Fruit fly (Drosophila melanogaster) whole organism, embryonic: ENCODE measurements around the gene CG13360.
A peak's percentile ranks its signal among the peaks of the same experiment; 100 is the strongest.

Source experiments
- Atf-2 ChIP-seq: fragments of 200-800 bp; sonication (Bioruptor generic); optimal IDR thresholded peaks from 2 replicates; lab custom pipeline; 2016; ENCODE audit warnings: missing biosample characterization, missing genetic modification characterization
- Bgb ChIP-seq: fragments of 200-800 bp; sonication (Bioruptor generic); IDR thresholded peaks from 2 replicates; pipeline ENCODE4 v1.3.6; 2022; ENCODE audit warnings: missing biosample characterization, missing genetic modification characterization; ENCODE audit not compliant: partially characterized antibody
- CG11560 ChIP-seq: fragments of 200-800 bp; sonication (Bioruptor generic); IDR thresholded peaks from 3 replicates; pipeline ENCODE4 v1.3.6; 2022; ENCODE audit warnings: missing biosample characterization, missing genetic modification characterization
- CG11723 ChIP-seq: fragments of 200-800 bp; sonication (Bioruptor generic); optimal IDR thresholded peaks from 2 replicates; lab custom pipeline; 2017; ENCODE audit warnings: missing biosample characterization, mild to moderate bottlenecking, missing genetic modification characterization
- CG12155 ChIP-seq: fragments of 200-800 bp; sonication (Bioruptor generic); optimal IDR thresholded peaks from 3 replicates; lab custom pipeline; 2016; ENCODE audit warnings: missing biosample characterization, missing genetic modification characterization
- CG12236 ChIP-seq: fragments of 200-800 bp; sonication (Bioruptor generic); optimal IDR thresholded peaks from 2 replicates; lab custom pipeline; 2016; ENCODE audit warnings: missing biosample characterization, missing genetic modification characterization
- CG13296 ChIP-seq: fragments of 200-800 bp; sonication (Bioruptor generic); optimal IDR thresholded peaks from 3 replicates; lab custom pipeline; 2018; ENCODE audit warnings: missing biosample characterization, mild to moderate bottlenecking, missing genetic modification characterization
- CG1529 ChIP-seq: fragments of 200-800 bp; sonication (Bioruptor generic); optimal IDR thresholded peaks from 3 replicates; lab custom pipeline; 2018; ENCODE audit warnings: missing biosample characterization, missing genetic modification characterization
- CG15514 ChIP-seq: fragments of 200-800 bp; sonication (Bioruptor generic); optimal IDR thresholded peaks from 3 replicates; lab custom pipeline; 2017; ENCODE audit warnings: missing biosample characterization, missing genetic modification characterization, mild to moderate bottlenecking, moderate library complexity, missing genetic modification reagents
- CG16813 ChIP-seq: fragments of 200-800 bp; sonication (Bioruptor generic); IDR thresholded peaks from 3 replicates; pipeline ENCODE4 v1.3.6; 2022; ENCODE audit warnings: missing biosample characterization, missing genetic modification characterization; ENCODE audit not compliant: partially characterized antibody
- CG17361 ChIP-seq: fragments of 200-800 bp; sonication (Bioruptor generic); IDR thresholded peaks from 3 replicates; pipeline ENCODE4 v1.3.6; 2022; ENCODE audit warnings: missing biosample characterization, missing genetic modification characterization
- CG1832 ChIP-seq: fragments of 200-800 bp; sonication (Bioruptor generic); optimal IDR thresholded peaks from 2 replicates; lab custom pipeline; 2017; ENCODE audit warnings: missing biosample characterization, mild to moderate bottlenecking, missing genetic modification characterization, inconsistent platforms
- CG18599 ChIP-seq: fragments of 200-800 bp; sonication (Bioruptor generic); optimal IDR thresholded peaks from 3 replicates; lab custom pipeline; 2017; ENCODE audit warnings: missing biosample characterization, missing genetic modification characterization, mild to moderate bottlenecking, moderate library complexity, missing genetic modification reagents
- CG18764 ChIP-seq: fragments of 200-800 bp; sonication (Bioruptor generic); optimal IDR thresholded peaks from 3 replicates; lab custom pipeline; 2016; ENCODE audit warnings: missing biosample characterization, missing genetic modification characterization
- CG2116 ChIP-seq: fragments of 200-800 bp; sonication (Bioruptor generic); optimal IDR thresholded peaks from 3 replicates; lab custom pipeline; 2018; ENCODE audit warnings: missing biosample characterization, mild to moderate bottlenecking, missing genetic modification characterization
- CG2120 ChIP-seq: fragments of 200-800 bp; sonication (Bioruptor generic); optimal IDR thresholded peaks from 3 replicates; lab custom pipeline; 2016; ENCODE audit warnings: missing biosample characterization, missing genetic modification characterization
- CG2202 ChIP-seq: fragments of 200-800 bp; sonication (Bioruptor generic); optimal IDR thresholded peaks from 2 replicates; lab custom pipeline; 2018; ENCODE audit warnings: missing biosample characterization, mild to moderate bottlenecking, missing genetic modification characterization
- CG30431 ChIP-seq: fragments of 200-800 bp; sonication (Bioruptor generic); optimal IDR thresholded peaks from 2 replicates; lab custom pipeline; 2017; ENCODE audit warnings: missing biosample characterization, missing genetic modification characterization
- CG31365 ChIP-seq: fragments of 200-800 bp; sonication (Bioruptor generic); optimal IDR thresholded peaks from 2 replicates; lab custom pipeline; 2018; ENCODE audit warnings: missing biosample characterization, mild to moderate bottlenecking, missing genetic modification characterization
- CG31388 ChIP-seq: fragments of 200-800 bp; sonication (Bioruptor generic); optimal IDR thresholded peaks from 2 replicates; lab custom pipeline; 2016; ENCODE audit warnings: missing biosample characterization, missing genetic modification characterization
- CG3995 ChIP-seq: fragments of 200-800 bp; sonication (Bioruptor generic); optimal IDR thresholded peaks from 3 replicates; lab custom pipeline; 2016; ENCODE audit warnings: missing biosample characterization, missing genetic modification characterization
- CG5953 ChIP-seq: fragments of 200-800 bp; sonication (Bioruptor generic); IDR thresholded peaks from 2 replicates; pipeline ENCODE4 v1.3.6; 2022; ENCODE audit warnings: missing biosample characterization, missing genetic modification characterization
- CG6254 ChIP-seq: fragments of 200-800 bp; sonication (Bioruptor generic); optimal IDR thresholded peaks from 3 replicates; lab custom pipeline; 2017; ENCODE audit warnings: mild to moderate bottlenecking, missing biosample characterization, missing genetic modification reagents, missing genetic modification characterization
- CG7372 ChIP-seq: fragments of 200-800 bp; sonication (Bioruptor generic); IDR thresholded peaks from 2 replicates; pipeline ENCODE4 v1.3.6; 2022; ENCODE audit warnings: missing biosample characterization, missing genetic modification characterization
- CG9797 ChIP-seq: fragments of 200-800 bp; sonication (Bioruptor generic); optimal IDR thresholded peaks from 3 replicates; lab custom pipeline; 2018; ENCODE audit warnings: missing biosample characterization, mild to moderate bottlenecking, missing genetic modification characterization
- Doc3 ChIP-seq: fragments of 200-800 bp; sonication (Bioruptor generic); IDR thresholded peaks from 3 replicates; pipeline ENCODE4 v1.3.6; 2022; ENCODE audit warnings: missing biosample characterization, missing genetic modification characterization; ENCODE audit not compliant: partially characterized antibody
- HLH4C ChIP-seq: fragments of 200-800 bp; sonication (Bioruptor generic); IDR thresholded peaks from 3 replicates; pipeline ENCODE4 v1.3.6; 2022; ENCODE audit warnings: missing biosample characterization, missing genetic modification characterization; ENCODE audit not compliant: partially characterized antibody
- Hmr ChIP-seq: fragments of 200-800 bp; sonication (Bioruptor generic); optimal IDR thresholded peaks from 3 replicates; lab custom pipeline; 2017; ENCODE audit warnings: mild to moderate bottlenecking, missing biosample characterization, missing genetic modification reagents, missing genetic modification characterization
- Hr3 ChIP-seq: fragments of 200-800 bp; sonication (Bioruptor generic); optimal IDR thresholded peaks from 3 replicates; lab custom pipeline; 2016; ENCODE audit warnings: missing biosample characterization, missing genetic modification characterization
- Lhr ChIP-seq: fragments of 200-800 bp; sonication (Bioruptor generic); optimal IDR thresholded peaks from 3 replicates; lab custom pipeline; 2017; ENCODE audit warnings: mild to moderate bottlenecking, missing biosample characterization, missing genetic modification reagents, missing genetic modification characterization
- ac ChIP-seq: fragments of 200-800 bp; sonication (Bioruptor generic); optimal IDR thresholded peaks from 3 replicates; lab custom pipeline; 2017; ENCODE audit warnings: missing biosample characterization, mild to moderate bottlenecking, missing genetic modification characterization
- btn ChIP-seq: fragments of 200-800 bp; sonication (Bioruptor generic); optimal IDR thresholded peaks from 2 replicates; lab custom pipeline; 2016; ENCODE audit warnings: missing biosample characterization, missing genetic modification characterization
- chn ChIP-seq: fragments of 200-800 bp; sonication (Bioruptor generic); optimal IDR thresholded peaks from 2 replicates; lab custom pipeline; 2016; ENCODE audit warnings: missing biosample characterization, missing genetic modification characterization
- eve ChIP-seq, 2 experiments: fragments of >200 bp; optimal IDR thresholded peaks; 2 replicates each; lab custom pipeline; 2017; ENCODE audit warnings: missing biosample characterization in 2 of 2, missing genetic modification characterization in 2 of 2
- insv ChIP-seq, 2 experiments: fragments of 200-800 bp; sonication (Bioruptor generic); optimal IDR thresholded peaks; 3 replicates each; lab custom pipeline; 2016 to 2018; ENCODE audit warnings: missing biosample characterization in 2 of 2, missing genetic modification characterization in 2 of 2
- jing ChIP-seq: fragments of 200-800 bp; sonication (Bioruptor generic); optimal IDR thresholded peaks from 2 replicates; lab custom pipeline; 2018; ENCODE audit warnings: missing biosample characterization, mild to moderate bottlenecking, missing genetic modification characterization
- kah ChIP-seq: fragments of 200-800 bp; sonication (Bioruptor generic); optimal IDR thresholded peaks from 2 replicates; lab custom pipeline; 2018; ENCODE audit warnings: missing biosample characterization, mild to moderate bottlenecking, missing genetic modification characterization
- kay ChIP-seq: fragments of 200-800 bp; sonication (Bioruptor generic); optimal IDR thresholded peaks from 2 replicates; lab custom pipeline; 2016; ENCODE audit warnings: missing biosample characterization, missing genetic modification characterization
- klu ChIP-seq: fragments of 200-800 bp; sonication (Bioruptor generic); IDR thresholded peaks from 2 replicates; pipeline ENCODE4 v1.3.6; 2022; ENCODE audit warnings: missing biosample characterization, missing genetic modification characterization
- org-1 ChIP-seq: fragments of 200-800 bp; sonication (Bioruptor generic); optimal IDR thresholded peaks from 2 replicates; lab custom pipeline; 2017; ENCODE audit warnings: missing biosample characterization, missing genetic modification characterization
- pum ChIP-seq: fragments of 200-800 bp; sonication (Bioruptor generic); optimal IDR thresholded peaks from 2 replicates; lab custom pipeline; 2016; ENCODE audit warnings: missing biosample characterization, missing genetic modification characterization
- ro ChIP-seq: fragments of 200-800 bp; sonication (Bioruptor generic); IDR thresholded peaks from 2 replicates; pipeline ENCODE4 v1.3.6; 2022; ENCODE audit warnings: missing biosample characterization, missing genetic modification characterization
- sd ChIP-seq: fragments of 200-800 bp; sonication (Bioruptor generic); optimal IDR thresholded peaks from 3 replicates; lab custom pipeline; 2018; ENCODE audit warnings: missing biosample characterization, mild to moderate bottlenecking, missing genetic modification characterization, moderate library complexity
- sens ChIP-seq: fragments of 200-800 bp; sonication (Bioruptor generic); peaks from one replicate; lab custom pipeline; 2016; ENCODE audit warnings: missing biosample characterization, missing genetic modification characterization
- sim ChIP-seq: fragments of 200-800 bp; sonication (Bioruptor generic); IDR thresholded peaks from 2 replicates; pipeline ENCODE4 v1.3.6; 2022; ENCODE audit warnings: missing biosample characterization, missing genetic modification characterization
- so ChIP-seq: fragments of 200-800 bp; sonication (Bioruptor generic); IDR thresholded peaks from 3 replicates; pipeline ENCODE4 v1.3.6; 2022; ENCODE audit warnings: missing biosample characterization, missing genetic modification characterization
- tgo ChIP-seq: fragments of 200-800 bp; sonication (Bioruptor generic); IDR thresholded peaks from 3 replicates; pipeline ENCODE4 v1.3.6; 2022; ENCODE audit warnings: missing biosample characterization, missing genetic modification characterization
- toy ChIP-seq: fragments of 200-800 bp; sonication (Bioruptor generic); IDR thresholded peaks from 2 replicates; pipeline ENCODE4 v1.3.6; 2022; ENCODE audit warnings: missing biosample characterization, missing genetic modification characterization
- twi ChIP-seq: fragments of 200-800 bp; optimal IDR thresholded peaks from 2 replicates; lab custom pipeline; 2019; ENCODE audit warnings: missing biosample characterization, mild to moderate bottlenecking, missing genetic modification characterization, moderate library complexity
- zfh2 ChIP-seq: fragments of 200-800 bp; sonication (Bioruptor generic); optimal IDR thresholded peaks from 2 replicates; lab custom pipeline; 2016; ENCODE audit warnings: missing biosample characterization, missing genetic modification characterization

Gene CG13360

dm6 chrX:755642-756332 is 34.1 kb downstream of the CG13360 start (continued):
- TF ChIP-seq chn (GFP tag; lab: Kevin White, UChicago) (peak; percentile 56), CG2202 (tag; lab: Kevin White, UChicago) (no peak), CG30431 (GFP tag; lab: Kevin White, UChicago) (peak; percentile 45), CG3995 (GFP tag; lab: Kevin White, UChicago) (peak; percentile 31), CG2120 (GFP tag; lab: Kevin White, UChicago) (peak; percentile 98), Atf-2 (GFP tag; lab: Kevin White, UChicago) (peak; percentile 67), CG18599 (GFP tag; lab: Kevin White, UChicago) (peak; percentile 96), CG5953 (GFP tag; lab: Robert Waterston, UW) (peak; percentile 62; the same call in 1 of the 2 replicates), pum (peak; percentile 69), CG9797 (no peak), CG12155 (GFP tag; lab: Kevin White, UChicago) (peak; percentile 88), CG6254 (peak; percentile 59), Hmr (GFP tag; lab: Kevin White, UChicago) (peak; percentile 92), CG11560 (tag; lab: Robert Waterston, UW) (peak; percentile 80), insv (GFP tag; optimal IDR thresholded peaks at IDR 0.05; lab: Kevin White, UChicago) (no peak), Lhr (GFP tag; lab: Kevin White, UChicago) (peak; percentile 19), CG17361 (peak; percentile 73), ac (GFP tag; lab: Kevin White, UChicago) (no peak), CG13296 (peak; percentile 72), so (GFP tag; lab: Robert Waterston, UW) (peak; percentile 73; the same call in 1 of the 3 replicates), CG12236 (GFP tag; lab: Kevin White, UChicago) (peak; percentile 56), CG1832 (GFP tag; lab: Kevin White, UChicago) (no peak), sens (GFP tag; lab: Kevin White, UChicago) (peak; percentile 94), zfh2 (peak; percentile 91), eve (GFP tag; optimal IDR thresholded peaks at IDR 0.05; lab: Kevin White, UChicago) (no peak), CG15514 (GFP tag; lab: Kevin White, UChicago) (peak; percentile 87), org-1 (GFP tag; lab: Kevin White, UChicago) (peak; percentile 74), CG7372 (GFP tag; lab: Robert Waterston, UW) (peak; percentile 78), kay (GFP tag; lab: Kevin White, UChicago) (peak; percentile 67), klu (peak; percentile 83), CG18764 (peak; percentile 41), CG1529 (peak; percentile 62), CG31365 (tag; lab: Kevin White, UChicago) (peak; percentile 40), HLH4C (GFP tag; lab: Robert Waterston, UW) (no peak), tgo (GFP tag; lab: Robert Waterston, UW) (peak; percentile 85), CG16813 (GFP tag; lab: Robert Waterston, UW) (no peak), Doc3 (no peak), sim (no peak), kah (peak; percentile 28), jing (GFP tag; lab: Kevin White, UChicago) (peak; percentile 36), ro (GFP tag; lab: Robert Waterston, UW) (no peak), toy (GFP tag; lab: Robert Waterston, UW) (peak; percentile 83), sd (tag; lab: Kevin White, UChicago) (peak; percentile 69), CG2116 (GFP tag; lab: Kevin White, UChicago) (peak; percentile 36), twi (tag; lab: Kevin White, UChicago) (no peak), CG11723 (peak; percentile 62), btn (GFP tag; lab: Kevin White, UChicago) (peak; percentile 32), CG31388 (GFP tag; lab: Kevin White, UChicago) (peak; percentile 68), Hr3 (GFP tag; lab: Kevin White, UChicago) (peak; percentile 58), Bgb (GFP tag; lab: Robert Waterston, UW) (no peak)
